Worm (Caenorhabditis elegans) whole organism, L4 larva: ENCODE measurements around the gene lgmn-1.

Experiments used
- F37D6.2 ChIP-seq: sonication (generic microtip); optimal IDR thresholded peaks from 2 replicates; lab custom pipeline; 2016; ENCODE audit warnings: mild to moderate bottlenecking, missing genetic modification characterization, missing compliant biosample characterization
- F49E8.2 ChIP-seq: sonication (generic microtip); optimal IDR thresholded peaks from 2 replicates; lab custom pipeline; 2016; ENCODE audit warnings: missing compliant biosample characterization, mild to moderate bottlenecking, missing genetic modification characterization, borderline replicate concordance
- Y105C5A.15 ChIP-seq: fragments of 200-800 bp; sonication (Bioruptor generic); IDR thresholded peaks from 2 replicates; pipeline ENCODE4 v1.3.6; 2022; ENCODE audit warnings: missing genetic modification characterization, missing compliant biosample characterization
- Y5F2A.4 ChIP-seq: fragments of 200-800 bp; sonication (Bioruptor generic); optimal IDR thresholded peaks from 2 replicates; lab custom pipeline; 2018; ENCODE audit warnings: mild to moderate bottlenecking, missing genetic modification characterization, missing compliant biosample characterization
- ZK337.2 ChIP-seq: fragments of 200-800 bp; sonication (Bioruptor generic); IDR thresholded peaks from 2 replicates; pipeline ENCODE4 v1.3.6; 2022; ENCODE audit warnings: missing genetic modification reagents, missing genetic modification characterization, missing compliant biosample characterization
- ceh-20 ChIP-seq: fragments of 200-800 bp; sonication (Bioruptor generic); IDR thresholded peaks from 2 replicates; pipeline ENCODE4 v1.3.6; 2022; ENCODE audit warnings: missing genetic modification reagents, missing genetic modification characterization, missing compliant biosample characterization
- ceh-28 ChIP-seq: fragments of 150-350 bp; optimal IDR thresholded peaks from 2 replicates; lab custom pipeline; 2014; ENCODE audit warnings: missing biosample characterization, missing genetic modification reagents, missing genetic modification characterization
- ceh-44 ChIP-seq: fragments of 200-800 bp; sonication (Bioruptor generic); IDR thresholded peaks from 2 replicates; pipeline ENCODE4 v1.3.6; 2022; ENCODE audit warnings: missing genetic modification reagents, missing genetic modification characterization, missing compliant biosample characterization
- cey-2 ChIP-seq: sonication (generic microtip); optimal IDR thresholded peaks from 3 replicates; lab custom pipeline; 2017; ENCODE audit warnings: missing genetic modification characterization, mild to moderate bottlenecking, missing compliant biosample characterization, antibody characterized with exemption, borderline replicate concordance; ENCODE audit not compliant: insufficient read depth
- daf-16 ChIP-seq, 3 experiments: sonication (generic microtip); optimal IDR thresholded peaks; 2 replicates each; lab custom pipeline; 2016 to 2017; ENCODE audit warnings: missing genetic modification characterization in 3 of 3, missing genetic modification reagents in 3 of 3, mild to moderate bottlenecking in 2 of 3, missing compliant biosample characterization in 2 of 3, missing biosample characterization in 1 of 3, moderate library complexity in 1 of 3
- fkh-10 ChIP-seq: fragments of 150-350 bp; optimal IDR thresholded peaks from 2 replicates; lab custom pipeline; 2014; ENCODE audit warnings: missing biosample characterization, missing genetic modification reagents, missing genetic modification characterization
- fos-1 ChIP-seq: fragments of 150-350 bp; optimal IDR thresholded peaks from 2 replicates; lab custom pipeline; 2014; ENCODE audit warnings: missing biosample characterization, missing genetic modification characterization
- gei-8 ChIP-seq: fragments of 200-800 bp; sonication (Bioruptor generic); optimal IDR thresholded peaks from 2 replicates; lab custom pipeline; 2018; ENCODE audit warnings: mild to moderate bottlenecking, missing genetic modification characterization, missing compliant biosample characterization
- hif-1 ChIP-seq, 2 experiments: sonication (generic microtip); optimal IDR thresholded peaks; 2 replicates each; lab custom pipeline; 2016 to 2017; ENCODE audit warnings: missing compliant biosample characterization in 2 of 2, missing genetic modification characterization in 2 of 2, missing genetic modification reagents in 2 of 2, missing genotype in 2 of 2, mild to moderate bottlenecking in 1 of 2
- hlh-11 ChIP-seq: fragments of 200-800 bp; sonication (Bioruptor generic); optimal IDR thresholded peaks from 2 replicates; lab custom pipeline; 2018; ENCODE audit warnings: mild to moderate bottlenecking, missing genetic modification characterization, missing compliant biosample characterization
- hmg-1.1 ChIP-seq: fragments of 200-800 bp; sonication (Bioruptor generic); IDR thresholded peaks from 2 replicates; pipeline ENCODE4 v1.3.6; 2022; ENCODE audit warnings: missing genetic modification reagents, missing genetic modification characterization, missing compliant biosample characterization
- jun-1 ChIP-seq: fragments of 150-350 bp; optimal IDR thresholded peaks from 2 replicates; lab custom pipeline; 2014; ENCODE audit warnings: missing biosample characterization, missing genetic modification reagents, missing genetic modification characterization
- lin-29 ChIP-seq: fragments of 200-800 bp; sonication (Bioruptor generic); IDR thresholded peaks from 2 replicates; pipeline ENCODE4 v1.3.6; 2022; ENCODE audit warnings: missing genetic modification reagents, missing genetic modification characterization, missing compliant biosample characterization
- lin-38 ChIP-seq: fragments of 200-800 bp; sonication (Bioruptor generic); IDR thresholded peaks from 2 replicates; pipeline ENCODE4 v1.3.6; 2022; ENCODE audit warnings: missing genetic modification reagents, missing genetic modification characterization, missing compliant biosample characterization
- lin-39 ChIP-seq: fragments of 150-350 bp; optimal IDR thresholded peaks from 2 replicates; lab custom pipeline; 2014; ENCODE audit warnings: missing biosample characterization, missing genetic modification reagents, missing genetic modification characterization
- lsy-2 ChIP-seq, 2 experiments: fragments of 150-350 bp in 1 of 2; sonication (generic microtip) in 1 of 2; optimal IDR thresholded peaks; 2 replicates each; lab custom pipeline; 2014 to 2017; ENCODE audit warnings: missing biosample characterization in 2 of 2, missing genetic modification characterization in 2 of 2
- madf-5 ChIP-seq, 2 experiments: fragments of 200-800 bp; sonication (Bioruptor generic); IDR thresholded peaks; 2 replicates each; pipeline ENCODE4 v1.3.6; 2022; ENCODE audit warnings: missing compliant biosample characterization in 2 of 2, missing genetic modification characterization in 2 of 2
- madf-9 ChIP-seq: fragments of 200-800 bp; sonication (Bioruptor generic); conservative IDR thresholded peaks from 2 replicates; pipeline ENCODE4 v1.3.6; 2022; ENCODE audit warnings: missing genetic modification reagents, missing genetic modification characterization, missing compliant biosample characterization
- mdl-1 ChIP-seq, 2 experiments: fragments of 150-350 bp in 1 of 2; sonication (generic microtip) in 1 of 2; optimal IDR thresholded peaks; 2 replicates each; lab custom pipeline; 2014 to 2017; ENCODE audit warnings: missing biosample characterization in 2 of 2, missing genetic modification characterization in 2 of 2
- mep-1 ChIP-seq: fragments of 150-350 bp; sonication (generic microtip); optimal IDR thresholded peaks from 3 replicates; lab custom pipeline; 2014; ENCODE audit warnings: missing biosample characterization, missing genetic modification characterization
- mes-2 ChIP-seq: sonication (generic microtip); optimal IDR thresholded peaks from 2 replicates; lab custom pipeline; 2016; ENCODE audit warnings: missing genotype, mild to moderate bottlenecking, missing genetic modification characterization, missing compliant biosample characterization; ENCODE audit not compliant: poor library complexity, severe bottlenecking
- mxl-3 ChIP-seq: fragments of 200-800 bp; sonication (Bioruptor generic); optimal IDR thresholded peaks from 2 replicates; lab custom pipeline; 2018; ENCODE audit warnings: mild to moderate bottlenecking, missing genetic modification characterization, missing compliant biosample characterization
- nhr-102 ChIP-seq: sonication (generic microtip); optimal IDR thresholded peaks from 2 replicates; lab custom pipeline; 2016; ENCODE audit warnings: mild to moderate bottlenecking, missing genetic modification characterization, moderate library complexity, missing compliant biosample characterization
- nhr-11 ChIP-seq: fragments of 150-350 bp; optimal IDR thresholded peaks from 2 replicates; lab custom pipeline; 2014; ENCODE audit warnings: missing biosample characterization, missing genetic modification characterization
- nhr-237 ChIP-seq: sonication (generic microtip); optimal IDR thresholded peaks from 2 replicates; lab custom pipeline; 2017; ENCODE audit warnings: missing biosample characterization, missing genetic modification characterization
- nhr-25 ChIP-seq: sonication (generic microtip); optimal IDR thresholded peaks from 2 replicates; lab custom pipeline; 2017; ENCODE audit warnings: missing genetic modification characterization, mild to moderate bottlenecking, missing compliant biosample characterization, antibody characterized with exemption, moderate library complexity, borderline replicate concordance; ENCODE audit not compliant: insufficient read depth
- nhr-28 ChIP-seq: fragments of 150-350 bp; optimal IDR thresholded peaks from 2 replicates; lab custom pipeline; 2014; ENCODE audit warnings: missing biosample characterization, missing genetic modification characterization
- nhr-41 ChIP-seq: fragments of 200-800 bp; sonication (Bioruptor generic); IDR thresholded peaks from 2 replicates; pipeline ENCODE4 v1.3.6; 2022; ENCODE audit warnings: missing genetic modification reagents, missing genetic modification characterization, missing compliant biosample characterization
- nhr-6 ChIP-seq: fragments of 150-350 bp; optimal IDR thresholded peaks from 2 replicates; lab custom pipeline; 2014; ENCODE audit warnings: missing biosample characterization, missing genetic modification characterization
- nhr-77 ChIP-seq: fragments of 150-350 bp; optimal IDR thresholded peaks from 2 replicates; lab custom pipeline; 2014; ENCODE audit warnings: missing biosample characterization, missing genetic modification characterization
- php-3 ChIP-seq: fragments of 200-800 bp; sonication (Bioruptor generic); IDR thresholded peaks from 2 replicates; pipeline ENCODE4 v1.3.6; 2022; ENCODE audit warnings: missing genetic modification reagents, missing genetic modification characterization, missing compliant biosample characterization
- set-16 ChIP-seq: fragments of 200-800 bp; sonication (Bioruptor generic); IDR thresholded peaks from 2 replicates; pipeline ENCODE4 v1.3.6; 2022; ENCODE audit warnings: missing genetic modification reagents, missing genetic modification characterization, missing compliant biosample characterization
- tag-97 ChIP-seq: fragments of 200-800 bp; sonication (Bioruptor generic); IDR thresholded peaks from 2 replicates; pipeline ENCODE4 v1.3.6; 2022; ENCODE audit warnings: missing genetic modification characterization, missing compliant biosample characterization
- tra-1 ChIP-seq: fragments of 200-800 bp; sonication (Bioruptor generic); IDR thresholded peaks from 2 replicates; pipeline ENCODE4 v1.3.6; 2022; ENCODE audit warnings: missing genetic modification reagents, missing genetic modification characterization, missing compliant biosample characterization
- unc-62 ChIP-seq, 3 experiments: fragments of 150-350 bp in 1 of 3; sonication (generic microtip); optimal IDR thresholded peaks in 2 of 3; peaks in 1 of 3; 1 replicate in 1 of 3; 2 replicates in 2 of 3; lab custom pipeline; 2014 to 2017; ENCODE audit warnings: missing biosample characterization in 3 of 3, missing genetic modification characterization in 3 of 3, missing genetic modification reagents in 3 of 3, missing genotype in 1 of 3
- zfp-2 ChIP-seq: sonication (generic microtip); optimal IDR thresholded peaks from 2 replicates; lab custom pipeline; 2016; ENCODE audit warnings: mild to moderate bottlenecking, missing genetic modification characterization, missing compliant biosample characterization
- zfp-3 ChIP-seq: fragments of 200-800 bp; sonication (Bioruptor generic); conservative IDR thresholded peaks from 2 replicates; pipeline ENCODE4 v1.3.6; 2022; ENCODE audit warnings: missing genetic modification reagents, missing genetic modification characterization, missing compliant biosample characterization

The lgmn-1 gene

ce11 chrV:12513900-12514299 lies 1.0 kb downstream of the lgmn-1 start (continued):
- TF ChIP-seq lin-38, result no peak
- TF ChIP-seq ceh-20, result no peak
- TF ChIP-seq nhr-25 (tag; lab: Kevin White, UChicago), result no peak

ce11 chrV:12517148-12517547 lies 4.3 kb downstream of the lgmn-1 start, which contains the start of gene cal-1:
TSS of gene cal-1 (minus strand) at chrV:12517248.
- TF ChIP-seq tra-1 (GFP tag; lab: Robert Waterston, UW), result no peak

- no peak for TF ChIP-seq jun-1 (tag; lab: Kevin White, UChicago)
- TF ChIP-seq cey-2 (tag; lab: Kevin White, UChicago), result no peak
- TF ChIP-seq fos-1 (tag; lab: Kevin White, UChicago), result no peak
- TF ChIP-seq daf-16 (GFP tag; optimal IDR thresholded peaks at IDR 0.05; lab: Kevin White, UChicago), result peak in 1 of 2 experiments; percentile 14
- TF ChIP-seq daf-16 (tag; optimal IDR thresholded peaks at IDR 0.05; lab: Kevin White, UChicago), result no peak
- TF ChIP-seq nhr-11 (tag; lab: Kevin White, UChicago), result peak; percentile 38
- TF ChIP-seq zfp-2 (tag; lab: Kevin White, UChicago), result no peak
- TF ChIP-seq nhr-25 (tag; lab: Kevin White, UChicago), result no peak
- TF ChIP-seq fkh-10 (GFP tag; lab: Kevin White, UChicago), result no peak
- TF ChIP-seq php-3, result no peak
- peak in 1 of 2 experiments; percentile 78 for TF ChIP-seq unc-62 (GFP tag; optimal IDR thresholded peaks at IDR 0.05 in 1 of 2; lab: Kevin White, UChicago)
- TF ChIP-seq unc-62 (tag; optimal IDR thresholded peaks at IDR 0.05; lab: Kevin White, UChicago), result no peak
- no peak for TF ChIP-seq ceh-44 (GFP tag; lab: Robert Waterston, UW)
- TF ChIP-seq mxl-3, result no peak
- TF ChIP-seq nhr-6 (tag; lab: Kevin White, UChicago), result no peak
- TF ChIP-seq mdl-1 (tag; optimal IDR thresholded peaks at IDR 0.05; lab: Kevin White, UChicago), result no peak
- no peak for TF ChIP-seq F37D6.2 (tag; lab: Kevin White, UChicago)
- TF ChIP-seq nhr-237 (tag; lab: Kevin White, UChicago), result no peak
- no peak for TF ChIP-seq lin-29 (GFP tag; lab: Robert Waterston, UW)
- peak; percentile 7 for TF ChIP-seq hlh-11 (tag; lab: Kevin White, UChicago)
- TF ChIP-seq zfp-3 (GFP tag; lab: Robert Waterston, UW), result no peak
- TF ChIP-seq F49E8.2 (tag; lab: Kevin White, UChicago), result no peak
- TF ChIP-seq nhr-41 (GFP tag; lab: Robert Waterston, UW), result no peak
- TF ChIP-seq Y105C5A.15 (GFP tag; lab: Robert Waterston, UW), result no peak
- no peak for TF ChIP-seq ceh-28 (tag; lab: Kevin White, UChicago)
Observed at ce11 chrV:12517757-12518156, 4.9 kb downstream of the lgmn-1 start.

- TF ChIP-seq fos-1 (tag; lab: Kevin White, UChicago), result no peak
- TF ChIP-seq lsy-2 (tag; optimal IDR thresholded peaks at IDR 0.05; lab: Kevin White, UChicago), result no peak
- TF ChIP-seq hmg-1.1 (GFP tag; lab: Robert Waterston, UW), result 0 out of 2 replicates have a peak, but pooled peaks have one; percentile 28
- no peak for TF ChIP-seq mep-1 (tag; lab: Kevin White, UChicago)
- TF ChIP-seq ceh-28 (tag; lab: Kevin White, UChicago), result no peak
- peak in 1 of 2 experiments; percentile 93 for TF ChIP-seq daf-16 (GFP tag; optimal IDR thresholded peaks at IDR 0.05; lab: Kevin White, UChicago)
- TF ChIP-seq daf-16 (tag; optimal IDR thresholded peaks at IDR 0.05; lab: Kevin White, UChicago), result no peak
- TF ChIP-seq lin-39, result no peak
- TF ChIP-seq Y5F2A.4 (GFP tag; lab: Kevin White, UChicago), result no peak
- TF ChIP-seq nhr-28 (tag; lab: Kevin White, UChicago), result no peak
- no peak for TF ChIP-seq madf-9 (GFP tag; lab: Robert Waterston, UW)
- no peak for TF ChIP-seq nhr-41 (GFP tag; lab: Robert Waterston, UW)
- no peak for TF ChIP-seq nhr-77 (tag; lab: Kevin White, UChicago)
- TF ChIP-seq mes-2, result no peak
- TF ChIP-seq nhr-6 (tag; lab: Kevin White, UChicago), result no peak
- peak; percentile 67 for TF ChIP-seq hlh-11 (tag; lab: Kevin White, UChicago)
- TF ChIP-seq set-16 (GFP tag; lab: Robert Waterston, UW), result no peak
- TF ChIP-seq tag-97 (GFP tag; lab: Robert Waterston, UW), result no peak
- TF ChIP-seq gei-8 (GFP tag; lab: Kevin White, UChicago), result no peak
- no peak for TF ChIP-seq ZK337.2 (GFP tag; lab: Robert Waterston, UW)
- peak; percentile 82 for TF ChIP-seq nhr-11 (tag; lab: Kevin White, UChicago)
- peak in 1 of 2 experiments; percentile 0 for TF ChIP-seq hif-1 (tag; optimal IDR thresholded peaks at IDR 0.05; lab: Kevin White, UChicago)
- TF ChIP-seq nhr-102 (tag; lab: Kevin White, UChicago), result no peak
- TF ChIP-seq madf-5 (GFP tag; IDR thresholded peaks at IDR 0.05; lab: Robert Waterston, UW), result no peak
Observed at ce11 chrV:12518770-12519169, 5.9 kb downstream of the lgmn-1 start.
